Worm (Caenorhabditis elegans) whole organism, mixed stage, embryonic: ENCODE results near the gene zer-1.

ENCODE experiments used
- M03D4.4 ChIP-seq: sonication (generic microtip); optimal IDR thresholded peaks from 2 replicates; lab custom pipeline; 2017; ENCODE audit warnings: mild to moderate bottlenecking, missing genetic modification characterization, missing compliant biosample characterization
- bed-3 ChIP-seq: fragments of 200-800 bp; sonication (Bioruptor generic); optimal IDR thresholded peaks from 3 replicates; lab custom pipeline; 2018; ENCODE audit warnings: mild to moderate bottlenecking, missing genetic modification characterization, moderate library complexity, missing compliant biosample characterization
- blmp-1 ChIP-seq: fragments of 150-350 bp; optimal IDR thresholded peaks from 2 replicates; lab custom pipeline; 2014; ENCODE audit warnings: missing biosample characterization, missing genetic modification characterization
- ceh-43 ChIP-seq: fragments of 200-800 bp; sonication (Bioruptor generic); optimal IDR thresholded peaks from 2 replicates; lab custom pipeline; 2018; ENCODE audit warnings: mild to moderate bottlenecking, missing genetic modification characterization, moderate library complexity, missing compliant biosample characterization
- ceh-83 ChIP-seq: fragments of 200-800 bp; sonication (Bioruptor generic); optimal IDR thresholded peaks from 2 replicates; lab custom pipeline; 2018; ENCODE audit warnings: mild to moderate bottlenecking, missing genetic modification characterization, missing compliant biosample characterization
- ces-1 ChIP-seq: fragments of 150-350 bp; optimal IDR thresholded peaks from 2 replicates; lab custom pipeline; 2014; ENCODE audit warnings: missing biosample characterization, missing genetic modification reagents, missing genetic modification characterization
- cnd-1 ChIP-seq: fragments of 200-800 bp; sonication (Bioruptor generic); optimal IDR thresholded peaks from 2 replicates; lab custom pipeline; 2018; ENCODE audit warnings: mild to moderate bottlenecking, missing genetic modification characterization, missing compliant biosample characterization
- drap-1 ChIP-seq: fragments of 200-800 bp; sonication (Bioruptor generic); optimal IDR thresholded peaks from 3 replicates; lab custom pipeline; 2018; ENCODE audit warnings: mild to moderate bottlenecking, missing genetic modification characterization, missing compliant biosample characterization
- elt-1 ChIP-seq: sonication (generic microtip); optimal IDR thresholded peaks from 2 replicates; lab custom pipeline; 2017; ENCODE audit warnings: missing genetic modification characterization, mild to moderate bottlenecking, missing compliant biosample characterization, antibody characterized with exemption, moderate library complexity, borderline replicate concordance; ENCODE audit not compliant: insufficient read depth
- elt-3 ChIP-seq: fragments of 150-350 bp; optimal IDR thresholded peaks from 2 replicates; lab custom pipeline; 2014; ENCODE audit warnings: missing biosample characterization, missing genetic modification characterization
- flh-1 ChIP-seq: fragments of 200-800 bp; sonication (Bioruptor generic); optimal IDR thresholded peaks from 2 replicates; lab custom pipeline; 2018; ENCODE audit warnings: mild to moderate bottlenecking, missing genetic modification characterization, moderate library complexity, missing compliant biosample characterization
- ham-2 ChIP-seq: fragments of 200-800 bp; sonication (Bioruptor generic); optimal IDR thresholded peaks from 2 replicates; lab custom pipeline; 2018; ENCODE audit warnings: mild to moderate bottlenecking, missing genetic modification characterization, missing compliant biosample characterization
- lin-32 ChIP-seq: fragments of 200-800 bp; sonication (Bioruptor generic); optimal IDR thresholded peaks from 2 replicates; lab custom pipeline; 2018; ENCODE audit warnings: mild to moderate bottlenecking, missing genetic modification characterization, missing compliant biosample characterization
- lsy-2 ChIP-seq: fragments of 150-350 bp; optimal IDR thresholded peaks from 2 replicates; lab custom pipeline; 2014; ENCODE audit warnings: missing biosample characterization, missing genetic modification characterization
- mep-1 ChIP-seq: fragments of 150-350 bp; optimal IDR thresholded peaks from 2 replicates; lab custom pipeline; 2017; ENCODE audit warnings: missing biosample characterization, missing genetic modification reagents, missing genetic modification characterization, inconsistent platforms
- mls-2 ChIP-seq: sonication (generic microtip); optimal IDR thresholded peaks from 2 replicates; lab custom pipeline; 2016; ENCODE audit warnings: mild to moderate bottlenecking, missing genetic modification characterization, moderate library complexity, missing compliant biosample characterization
- nhr-12 ChIP-seq: fragments of 150-350 bp; optimal IDR thresholded peaks from 2 replicates; lab custom pipeline; 2014; ENCODE audit warnings: missing biosample characterization, missing genetic modification characterization
- nhr-237 ChIP-seq: fragments of 150-350 bp; optimal IDR thresholded peaks from 2 replicates; lab custom pipeline; 2014; ENCODE audit warnings: missing biosample characterization, missing genetic modification characterization
- nhr-28 ChIP-seq: fragments of 150-350 bp; optimal IDR thresholded peaks from 2 replicates; lab custom pipeline; 2014; ENCODE audit warnings: missing biosample characterization, missing genetic modification characterization
- nhr-76 ChIP-seq: sonication (generic microtip); optimal IDR thresholded peaks from 2 replicates; lab custom pipeline; 2017; ENCODE audit warnings: missing biosample characterization, missing genetic modification characterization
- pha-4 ChIP-seq: fragments of 150-350 bp; optimal IDR thresholded peaks from 2 replicates; lab custom pipeline; 2018; ENCODE audit warnings: missing biosample characterization, missing genetic modification reagents, missing genetic modification characterization
- sem-2 ChIP-seq: fragments of 200-800 bp; sonication (Bioruptor generic); optimal IDR thresholded peaks from 2 replicates; lab custom pipeline; 2018; ENCODE audit warnings: mild to moderate bottlenecking, missing genetic modification characterization, missing compliant biosample characterization
- snpc-4 ChIP-seq: fragments of 150-350 bp; optimal IDR thresholded peaks from 2 replicates; lab custom pipeline; 2014; ENCODE audit warnings: missing biosample characterization, missing genetic modification characterization
- sptf-1 ChIP-seq: sonication (generic microtip); optimal IDR thresholded peaks from 2 replicates; lab custom pipeline; 2017; ENCODE audit warnings: mild to moderate bottlenecking, missing genetic modification characterization, moderate library complexity, missing compliant biosample characterization
- tbx-8 ChIP-seq: fragments of 200-800 bp; sonication (Bioruptor generic); optimal IDR thresholded peaks from 2 replicates; lab custom pipeline; 2018; ENCODE audit warnings: mild to moderate bottlenecking, missing genetic modification characterization, moderate library complexity, missing compliant biosample characterization
- unc-120 ChIP-seq: sonication (generic microtip); optimal IDR thresholded peaks from 2 replicates; lab custom pipeline; 2017; ENCODE audit warnings: missing genetic modification characterization, missing compliant biosample characterization; ENCODE audit not compliant: poor library complexity, severe bottlenecking
- zip-8 ChIP-seq: fragments of 150-350 bp; optimal IDR thresholded peaks from 2 replicates; lab custom pipeline; 2014; ENCODE audit warnings: missing biosample characterization, missing genetic modification characterization
- ztf-11 ChIP-seq: fragments of 150-350 bp; optimal IDR thresholded peaks from 2 replicates; lab custom pipeline; 2014; ENCODE audit warnings: missing biosample characterization, missing genetic modification characterization

Gene zer-1

DNA sequence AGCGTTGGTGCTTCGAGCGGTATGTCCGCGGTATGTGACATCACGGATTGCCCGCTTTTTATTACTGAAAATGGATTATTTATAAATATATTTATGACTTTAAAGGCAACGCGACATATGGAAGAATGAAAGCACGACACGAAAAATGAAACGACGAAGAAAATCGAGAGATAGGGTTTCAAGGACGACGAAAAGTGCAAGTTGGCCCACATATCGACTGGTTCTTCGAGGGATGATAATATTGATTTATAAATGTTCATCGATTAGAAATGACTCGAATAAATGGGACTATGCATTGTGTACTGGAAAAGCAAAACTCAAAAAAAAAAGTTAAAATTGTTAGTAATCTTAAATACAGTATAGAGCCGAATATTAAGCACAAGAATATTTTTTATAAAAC, at the start of gene zer-1:
Gene zer-1 (minus strand): TSS at position 68 of the 400 bp plus-strand sequence.
- TF ChIP-seq lsy-2 (tag; lab: Kevin White, UChicago) (no peak), sem-2 (GFP tag; lab: Kevin White, UChicago) (no peak), lin-32 (GFP tag; lab: Kevin White, UChicago) (no peak), snpc-4 (no peak), ceh-43 (GFP tag; lab: Kevin White, UChicago) (no peak), sptf-1 (tag; lab: Kevin White, UChicago) (no peak), nhr-28 (tag; lab: Kevin White, UChicago) (no peak), mls-2 (tag; lab: Kevin White, UChicago) (no peak), tbx-8 (GFP tag; lab: Kevin White, UChicago) (no peak), flh-1 (GFP tag; lab: Kevin White, UChicago) (no peak)

DNA sequence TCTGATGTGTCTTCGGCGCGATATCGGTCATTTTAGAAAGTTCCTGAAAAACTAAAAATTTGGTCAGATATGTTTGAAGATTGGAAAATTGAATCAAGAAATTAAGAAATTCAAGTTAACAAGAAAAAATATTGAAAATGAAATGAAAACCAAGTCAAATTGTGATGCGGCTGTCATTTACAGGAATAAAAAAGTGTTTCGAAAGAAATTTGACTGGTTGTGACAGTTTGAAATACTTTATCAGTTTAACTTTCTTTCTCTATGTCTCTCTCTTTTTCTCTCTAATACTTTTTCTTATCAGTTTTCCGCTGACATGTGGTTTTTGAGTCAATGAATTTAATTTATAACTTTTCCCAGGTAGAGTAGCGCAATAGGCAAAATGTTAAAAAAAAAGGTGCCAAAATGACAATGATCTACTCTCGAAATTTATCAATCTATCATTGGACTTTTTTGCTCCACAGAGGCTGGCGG, 49.5 kb upstream of the zer-1 start, which contains the start of gene fbxa-55:
Gene fbxa-55 (minus strand): TSS at position 51 of the 471 bp plus-strand sequence.
- TF ChIP-seq lsy-2 (tag; lab: Kevin White, UChicago): no peak
- TF ChIP-seq mls-2 (tag; lab: Kevin White, UChicago): no peak
- no peak for TF ChIP-seq ces-1
- no peak for TF ChIP-seq nhr-28 (tag; lab: Kevin White, UChicago)
- no peak for TF ChIP-seq lin-32 (GFP tag; lab: Kevin White, UChicago)
- no peak for TF ChIP-seq ztf-11
- no peak for TF ChIP-seq elt-1 (tag; lab: Kevin White, UChicago)
- no peak for TF ChIP-seq sptf-1 (tag; lab: Kevin White, UChicago)

- TF ChIP-seq sem-2 (GFP tag; lab: Kevin White, UChicago): peak; percentile 44
- TF ChIP-seq sptf-1 (tag; lab: Kevin White, UChicago): peak; percentile 96
- peak; percentile 85 for TF ChIP-seq lin-32 (GFP tag; lab: Kevin White, UChicago)
- TF ChIP-seq mls-2 (tag; lab: Kevin White, UChicago): peak; percentile 95
- TF ChIP-seq M03D4.4 (tag; lab: Kevin White, UChicago): peak; percentile 91
- TF ChIP-seq cnd-1 (tag; lab: Kevin White, UChicago): peak; percentile 49
- peak; percentile 72 for TF ChIP-seq bed-3 (GFP tag; lab: Kevin White, UChicago)
- peak; percentile 88 for TF ChIP-seq tbx-8 (GFP tag; lab: Kevin White, UChicago)
- peak; percentile 75 for TF ChIP-seq ceh-83
- TF ChIP-seq unc-120 (tag; lab: Kevin White, UChicago): peak; percentile 49
- peak; percentile 50 for TF ChIP-seq ceh-43 (GFP tag; lab: Kevin White, UChicago)
Observed at ce11 chrIII:931405-931804, 44.8 kb upstream of the zer-1 start.

DNA sequence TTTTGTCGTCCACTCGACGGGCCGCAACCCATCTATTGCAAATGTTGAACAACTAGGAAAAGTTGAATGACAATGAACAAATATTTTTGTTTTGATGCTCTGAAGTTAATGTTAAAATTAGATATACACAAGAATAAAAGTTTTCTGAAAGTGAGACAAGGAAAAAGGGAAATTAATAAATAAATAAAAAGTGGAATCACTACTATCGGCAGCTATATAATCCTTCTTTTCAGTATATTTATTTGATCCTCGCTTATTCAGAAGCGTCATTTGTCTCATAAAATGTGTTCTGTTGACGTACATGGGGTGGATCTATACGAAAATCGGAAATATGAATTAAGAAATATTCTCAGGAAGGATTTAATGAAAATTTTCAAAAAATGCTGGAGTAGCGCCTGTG, 39.6 kb upstream of the zer-1 start, which contains the start of gene pef-1:
Gene pef-1 (minus strand): TSS at position 101 of the 400 bp plus-strand sequence.
- TF ChIP-seq pha-4 (tag; lab: Kevin White, UChicago) (no peak), drap-1 (no peak), nhr-237 (tag; lab: Kevin White, UChicago) (no peak), elt-1 (tag; lab: Kevin White, UChicago) (no peak)

ce11 chrIII:919322-919721, 32.7 kb upstream of the zer-1 start, which contains the start of gene F23H11.7:
F23H11.7 (minus strand) TSS chrIII:919422.
- TF ChIP-seq nhr-76 (tag; lab: Kevin White, UChicago) (no peak), snpc-4 (no peak), nhr-12 (tag; lab: Kevin White, UChicago) (no peak), mls-2 (tag; lab: Kevin White, UChicago) (no peak), pha-4 (tag; lab: Kevin White, UChicago) (no peak), mep-1 (tag; lab: Kevin White, UChicago) (no peak), blmp-1 (tag; lab: Kevin White, UChicago) (no peak), bed-3 (GFP tag; lab: Kevin White, UChicago) (no peak), cnd-1 (tag; lab: Kevin White, UChicago) (no peak), tbx-8 (GFP tag; lab: Kevin White, UChicago) (no peak), ceh-43 (GFP tag; lab: Kevin White, UChicago) (no peak), sem-2 (GFP tag; lab: Kevin White, UChicago) (no peak), sptf-1 (tag; lab: Kevin White, UChicago) (no peak), elt-1 (tag; lab: Kevin White, UChicago) (no peak), ham-2 (GFP tag; lab: Kevin White, UChicago) (no peak), elt-3 (tag; lab: Kevin White, UChicago) (no peak), zip-8 (tag; lab: Kevin White, UChicago) (no peak), ztf-11 (no peak), ces-1 (no peak)
